Worm (Caenorhabditis elegans): ENCODE measurements around the gene F54C9.9.

Gene F54C9.9

DNA sequence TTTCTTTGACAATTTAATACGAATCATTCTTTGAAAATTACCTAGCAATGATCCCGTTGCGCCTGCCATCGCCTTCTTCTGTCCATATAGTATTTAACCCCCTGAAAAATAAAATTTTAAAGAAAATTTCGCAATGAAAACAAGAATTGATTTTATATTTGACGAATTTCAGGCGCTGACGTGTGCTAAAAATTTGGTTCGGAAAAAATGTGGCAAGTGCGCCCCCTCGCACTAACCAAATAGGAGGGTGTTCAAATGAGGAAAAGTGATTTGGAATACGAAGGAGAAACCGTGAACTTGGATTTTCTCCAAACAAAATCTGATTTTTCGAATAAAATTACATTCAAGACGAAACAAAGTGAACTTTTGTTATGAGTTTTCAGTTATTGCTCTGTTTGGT lies 11.8 kb upstream of the F54C9.9 start, which contains the start of gene stc-1:
TSS of gene stc-1 (minus strand) at position 101 of the 400 bp plus-strand sequence.
- no peak for TF ChIP-seq ceh-90 (tag; optimal IDR thresholded peaks at IDR 0.05)
- peak; percentile 23 for TF ChIP-seq ama-1 (optimal IDR thresholded peaks at IDR 0.05)
- TF ChIP-seq irx-1 (tag; optimal IDR thresholded peaks at IDR 0.05): no peak
- TF ChIP-seq hlh-4 (tag; optimal IDR thresholded peaks at IDR 0.05): no peak
- peak; percentile 67 to 94 for TF ChIP-seq lin-35 (GFP tag; optimal IDR thresholded peaks at IDR 0.05)
- peak; percentile 29 for TF ChIP-seq nhr-71 (tag; optimal IDR thresholded peaks at IDR 0.05)
- peak; percentile 34 for TF ChIP-seq blmp-1 (tag; optimal IDR thresholded peaks at IDR 0.05)
- peak; percentile 30 for TF ChIP-seq elt-2 (tag; optimal IDR thresholded peaks at IDR 0.05)
- peak; percentile 7 for TF ChIP-seq nhr-90 (tag; optimal IDR thresholded peaks at IDR 0.05; ENCODE audit: poor library complexity)
- peak in 1 of 2 experiments; percentile 82 for TF ChIP-seq efl-1 (optimal IDR thresholded peaks at IDR 0.05)
- TF ChIP-seq efl-1 (GFP tag; optimal IDR thresholded peaks at IDR 0.05 in 1 of 2): peak; percentile 86 to 98
- TF ChIP-seq unc-30 (tag; optimal IDR thresholded peaks at IDR 0.05): no peak
- TF ChIP-seq lin-13 (GFP tag; optimal IDR thresholded peaks at IDR 0.05): peak; percentile 27
- TF ChIP-seq skn-1 (tag; optimal IDR thresholded peaks at IDR 0.05): peak; percentile 30
- peak; percentile 65 to 86 (median 79) for TF ChIP-seq dpl-1 (GFP tag; optimal IDR thresholded peaks at IDR 0.05)
- TF ChIP-seq sup-37 (GFP tag; optimal IDR thresholded peaks at IDR 0.05): no peak
- no peak for TF ChIP-seq C16A3.4 (tag; optimal IDR thresholded peaks at IDR 0.05)
- peak; percentile 6 to 69 for TF ChIP-seq lsy-2 (tag; optimal IDR thresholded peaks at IDR 0.05)
- peak; percentile 18 for TF ChIP-seq snu-23 (GFP tag; optimal IDR thresholded peaks at IDR 0.05)
- peak; percentile 35 for TF ChIP-seq nhr-85 (tag)
- TF ChIP-seq F16B12.6 (tag; optimal IDR thresholded peaks at IDR 0.05): peak; percentile 26
- TF ChIP-seq xbp-1 (tag; optimal IDR thresholded peaks at IDR 0.05): peak; percentile 78

DNA sequence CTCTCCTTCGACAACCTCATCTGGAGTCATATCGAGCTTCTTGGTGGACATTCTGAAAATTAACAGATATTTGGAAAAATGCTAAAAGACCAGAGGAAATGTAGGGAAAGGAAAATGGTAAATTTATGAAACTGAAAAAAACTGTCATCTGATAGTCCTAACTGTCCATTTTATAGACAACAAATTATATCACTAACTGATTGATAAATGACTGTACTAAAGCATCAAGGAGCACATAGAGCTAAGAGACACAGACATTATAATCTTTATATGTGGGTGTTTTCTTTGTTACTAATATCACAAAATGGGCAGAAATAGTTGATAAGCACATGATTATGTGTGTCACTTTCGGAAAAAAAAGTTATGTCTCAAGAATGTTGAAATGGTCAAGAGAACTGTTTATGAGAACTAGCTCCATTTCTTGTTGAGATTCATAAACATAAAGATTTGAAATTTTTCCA lies 11.0 kb upstream of the F54C9.9 start, which contains the start of gene F54C9.3:
TSS of gene F54C9.3 (minus strand) at position 51 of the 461 bp plus-strand sequence.
- TF ChIP-seq lin-14 (GFP tag; optimal IDR thresholded peaks at IDR 0.05): no peak
- peak; percentile 57 for TF ChIP-seq pqm-1 (tag; optimal IDR thresholded peaks at IDR 0.05)
- TF ChIP-seq irx-1 (tag; optimal IDR thresholded peaks at IDR 0.05): no peak
- peak; percentile 1 for TF ChIP-seq ama-1 (optimal IDR thresholded peaks at IDR 0.05)
- no peak for TF ChIP-seq hlh-17 (GFP tag; optimal IDR thresholded peaks at IDR 0.05; ENCODE audit: borderline replicate concordance)
- TF ChIP-seq ceh-90 (tag; optimal IDR thresholded peaks at IDR 0.05): no peak
- no peak for TF ChIP-seq ztf-11 (tag; optimal IDR thresholded peaks at IDR 0.05)
- no peak for TF ChIP-seq swsn-7 (tag; optimal IDR thresholded peaks at IDR 0.05)
- no peak for TF ChIP-seq nhr-47 (tag; optimal IDR thresholded peaks at IDR 0.05)
- peak in 1 of 3 experiments; percentile 27 for TF ChIP-seq dpl-1 (GFP tag; optimal IDR thresholded peaks at IDR 0.05)
- no peak for TF ChIP-seq nhr-11 (tag; optimal IDR thresholded peaks at IDR 0.05)
- TF ChIP-seq efl-1 (optimal IDR thresholded peaks at IDR 0.05): no peak
- TF ChIP-seq efl-1 (GFP tag; optimal IDR thresholded peaks at IDR 0.05 in 1 of 2): peak in 1 of 2 experiments; percentile 92
- peak; percentile 30 for TF ChIP-seq jun-1 (tag; optimal IDR thresholded peaks at IDR 0.05)
- no peak for TF ChIP-seq hlh-4 (tag; optimal IDR thresholded peaks at IDR 0.05)
- no peak for TF ChIP-seq unc-130 (tag; optimal IDR thresholded peaks at IDR 0.05)
- peak in 1 of 2 experiments; percentile 13 for TF ChIP-seq lsy-2 (tag; optimal IDR thresholded peaks at IDR 0.05)
- TF ChIP-seq sox-4 (tag; optimal IDR thresholded peaks at IDR 0.05): no peak
- peak; percentile 16 for TF ChIP-seq tlp-1 (tag; optimal IDR thresholded peaks at IDR 0.05)
- TF ChIP-seq nhr-84 (tag; optimal IDR thresholded peaks at IDR 0.05): no peak
- TF ChIP-seq nhr-85 (tag): no peak
- peak; percentile 85 for TF ChIP-seq elt-2 (tag; optimal IDR thresholded peaks at IDR 0.05)
- TF ChIP-seq lin-35 (GFP tag; optimal IDR thresholded peaks at IDR 0.05): peak in 1 of 2 experiments; percentile 54

ce11 chrII:8568234-8568969 lies 9.4 kb upstream of the F54C9.9 start:
- TF ChIP-seq sup-37 (GFP tag; optimal IDR thresholded peaks at IDR 0.05): no peak

Data from whole organism, L1 larva.